Worm (Caenorhabditis elegans) whole organism, early embryonic: ENCODE data around the gene cin-4.

Experiments
- hmg-4 ChIP-seq: fragments of 200-800 bp; sonication (Bioruptor generic); optimal IDR thresholded peaks from 2 replicates; lab custom pipeline; 2018; ENCODE audit warnings: mild to moderate bottlenecking, missing genetic modification characterization, missing compliant biosample characterization
- tbx-11 ChIP-seq: fragments of 200-800 bp; sonication (Bioruptor generic); IDR thresholded peaks from 2 replicates; pipeline ENCODE4 v1.3.6; 2022; ENCODE audit warnings: missing genetic modification characterization, missing compliant biosample characterization

ce11 chrII:7054987-7055386 is 16.9 kb downstream of the cin-4 start, which contains the start of gene ZK1127.3:
- TF ChIP-seq tbx-11 (GFP tag; lab: Robert Waterston, UW) (no peak), hmg-4 (GFP tag; lab: Kevin White, UChicago) (no peak)
